Worm (Caenorhabditis elegans): ENCODE results near the gene Y73C8B.2.

The Y73C8B.2 gene

ce11 chrV:3185855-3186254 is 8.9 kb downstream of the Y73C8B.2 start:
- TF ChIP-seq ceh-13 (GFP tag; optimal IDR thresholded peaks at IDR 0.05) (no peak), tbx-11 (GFP tag; IDR thresholded peaks at IDR 0.05) (no peak), hmbx-1 (tag; optimal IDR thresholded peaks at IDR 0.05) (no peak)

DNA sequence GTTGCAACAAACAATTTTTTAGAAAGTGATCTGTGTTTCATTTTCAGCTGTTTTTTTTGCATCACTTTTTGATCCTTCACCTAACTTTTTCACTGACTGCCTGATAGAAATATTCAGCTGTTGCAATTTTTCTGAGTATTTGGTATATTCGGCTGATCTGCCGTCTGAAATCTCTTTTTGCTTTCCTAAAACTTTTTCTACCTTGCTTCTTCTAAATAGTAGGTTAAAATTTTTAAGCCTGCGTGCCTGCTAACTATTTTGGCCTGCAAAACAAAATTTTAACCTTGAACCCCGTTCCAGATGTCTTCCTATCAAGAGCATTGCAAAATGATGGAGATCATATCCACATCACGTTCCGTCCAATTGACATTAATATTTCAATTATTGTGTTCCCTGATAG is 18.6 kb downstream of the Y73C8B.2 start, which contains the start of gene srab-8:
srab-8 (plus strand) TSS at position 301 of the 400 bp plus-strand sequence.
- no peak for TF ChIP-seq B0310.2 (tag; optimal IDR thresholded peaks at IDR 0.05)
- no peak for TF ChIP-seq ets-7 (tag; optimal IDR thresholded peaks at IDR 0.05)
- no peak for TF ChIP-seq ceh-36 (tag; optimal IDR thresholded peaks at IDR 0.05)
- TF ChIP-seq ceh-13 (GFP tag; optimal IDR thresholded peaks at IDR 0.05): no peak
- no peak for TF ChIP-seq flt-1 (GFP tag; IDR thresholded peaks at IDR 0.05)
- no peak for TF ChIP-seq hmbx-1 (tag; optimal IDR thresholded peaks at IDR 0.05)
- no peak for TF ChIP-seq sea-1 (GFP tag; conservative IDR thresholded peaks at IDR 0.05)
- no peak for TF ChIP-seq hmg-4 (GFP tag; optimal IDR thresholded peaks at IDR 0.05)
- no peak for TF ChIP-seq pes-1 (GFP tag; IDR thresholded peaks at IDR 0.05)
- no peak for TF ChIP-seq tbx-37 (GFP tag; conservative IDR thresholded peaks at IDR 0.05)
- TF ChIP-seq tbx-11 (GFP tag; IDR thresholded peaks at IDR 0.05): no peak
- TF ChIP-seq F13C5.2 (tag; optimal IDR thresholded peaks at IDR 0.05): no peak
- no peak for TF ChIP-seq hnd-1 (tag; optimal IDR thresholded peaks at IDR 0.05)
- no peak for TF ChIP-seq tra-4 (tag; optimal IDR thresholded peaks at IDR 0.05)
- TF ChIP-seq scrt-1 (GFP tag; IDR thresholded peaks at IDR 0.05): no peak
- no peak for TF ChIP-seq aly-1 (tag; optimal IDR thresholded peaks at IDR 0.05)
- no peak for TF ChIP-seq ama-1 (optimal IDR thresholded peaks at IDR 0.05)

DNA sequence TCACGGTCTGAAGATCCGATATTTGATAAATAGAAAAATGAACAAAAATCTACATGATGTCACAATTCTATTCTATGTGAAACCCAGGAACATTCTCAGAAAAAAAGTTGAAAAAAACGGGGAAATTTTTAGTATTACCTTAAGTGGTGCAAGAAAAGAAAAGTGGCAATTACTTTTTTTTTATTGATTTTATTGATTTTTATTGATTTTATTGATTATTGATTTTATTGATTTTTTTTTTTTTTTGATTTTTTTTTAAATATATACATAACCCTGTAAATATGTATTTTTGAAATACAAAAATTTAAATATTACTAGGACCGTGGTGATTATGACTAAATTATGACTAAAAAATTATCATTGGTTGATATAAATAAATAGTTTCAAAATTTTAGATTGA is 23.2 kb downstream of the Y73C8B.2 start:
- TF ChIP-seq pes-1 (GFP tag; IDR thresholded peaks at IDR 0.05) (no peak), sea-1 (GFP tag; conservative IDR thresholded peaks at IDR 0.05) (no peak), tbx-11 (GFP tag; IDR thresholded peaks at IDR 0.05) (no peak), ceh-36 (tag; optimal IDR thresholded peaks at IDR 0.05) (no peak), tra-4 (tag; optimal IDR thresholded peaks at IDR 0.05) (no peak), ceh-13 (GFP tag; optimal IDR thresholded peaks at IDR 0.05) (no peak), aly-1 (tag; optimal IDR thresholded peaks at IDR 0.05) (no peak), tbx-37 (GFP tag; conservative IDR thresholded peaks at IDR 0.05) (no peak), F13C5.2 (tag; optimal IDR thresholded peaks at IDR 0.05) (no peak), ets-7 (tag; optimal IDR thresholded peaks at IDR 0.05) (no peak), hmbx-1 (tag; optimal IDR thresholded peaks at IDR 0.05) (no peak), hnd-1 (tag; optimal IDR thresholded peaks at IDR 0.05) (no peak), hmg-4 (GFP tag; optimal IDR thresholded peaks at IDR 0.05) (no peak), scrt-1 (GFP tag; IDR thresholded peaks at IDR 0.05) (no peak), ama-1 (optimal IDR thresholded peaks at IDR 0.05) (no peak), B0310.2 (tag; optimal IDR thresholded peaks at IDR 0.05) (no peak), flt-1 (GFP tag; IDR thresholded peaks at IDR 0.05) (no peak)

DNA sequence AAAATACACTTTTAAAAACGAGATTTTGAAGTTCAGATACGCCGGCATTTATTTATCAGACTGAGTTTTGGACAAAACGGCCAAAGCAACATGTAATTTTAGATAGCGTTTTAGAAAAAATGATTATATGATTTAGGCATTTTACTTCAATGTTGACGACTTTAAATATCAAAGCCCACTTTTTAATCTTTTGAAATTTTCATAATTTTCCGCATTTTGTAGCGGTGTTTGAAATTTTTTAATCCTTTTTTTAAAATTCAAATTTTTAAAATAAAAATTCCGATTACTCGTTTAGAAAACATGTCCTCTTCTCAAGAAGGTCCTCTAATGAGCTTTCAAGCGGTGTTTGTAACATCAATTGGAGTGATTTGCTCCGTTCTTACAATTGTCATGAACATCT is 25.0 kb downstream of the Y73C8B.2 start, which contains the start of gene srbc-6:
srbc-6 (plus strand) TSS at position 301 of the 400 bp plus-strand sequence.
- no peak for TF ChIP-seq hmg-4 (GFP tag; optimal IDR thresholded peaks at IDR 0.05)
- TF ChIP-seq ets-7 (tag; optimal IDR thresholded peaks at IDR 0.05): no peak
- no peak for TF ChIP-seq B0310.2 (tag; optimal IDR thresholded peaks at IDR 0.05)
- TF ChIP-seq ceh-13 (GFP tag; optimal IDR thresholded peaks at IDR 0.05): no peak
- TF ChIP-seq hmbx-1 (tag; optimal IDR thresholded peaks at IDR 0.05): no peak
- no peak for TF ChIP-seq pes-1 (GFP tag; IDR thresholded peaks at IDR 0.05)

- TF ChIP-seq F13C5.2 (tag; optimal IDR thresholded peaks at IDR 0.05) (no peak), ama-1 (optimal IDR thresholded peaks at IDR 0.05) (no peak), hmg-4 (GFP tag; optimal IDR thresholded peaks at IDR 0.05) (no peak), sea-1 (GFP tag; conservative IDR thresholded peaks at IDR 0.05) (no peak)
Measured at ce11 chrV:3168650-3169049, 26.2 kb downstream of the Y73C8B.2 start, which contains the start of gene C36C5.15. Gene C36C5.15 (minus strand): TSS chrV:3168750.

ce11 chrV:3166260-3166659 is 28.5 kb downstream of the Y73C8B.2 start, which contains the start of gene C36C5.4:
Gene C36C5.4 (plus strand): TSS chrV:3166560.
- TF ChIP-seq B0310.2 (tag; optimal IDR thresholded peaks at IDR 0.05): no peak
- no peak for TF ChIP-seq F13C5.2 (tag; optimal IDR thresholded peaks at IDR 0.05)
- TF ChIP-seq tbx-37 (GFP tag; conservative IDR thresholded peaks at IDR 0.05): no peak
- no peak for TF ChIP-seq ets-7 (tag; optimal IDR thresholded peaks at IDR 0.05)
- TF ChIP-seq tbx-11 (GFP tag; IDR thresholded peaks at IDR 0.05): no peak
- TF ChIP-seq sea-1 (GFP tag; conservative IDR thresholded peaks at IDR 0.05): no peak
- TF ChIP-seq ceh-13 (GFP tag; optimal IDR thresholded peaks at IDR 0.05): no peak
- no peak for TF ChIP-seq hnd-1 (tag; optimal IDR thresholded peaks at IDR 0.05)
- TF ChIP-seq hmg-4 (GFP tag; optimal IDR thresholded peaks at IDR 0.05): no peak
- TF ChIP-seq ama-1 (optimal IDR thresholded peaks at IDR 0.05): no peak
- TF ChIP-seq aly-1 (tag; optimal IDR thresholded peaks at IDR 0.05): no peak
- TF ChIP-seq hmbx-1 (tag; optimal IDR thresholded peaks at IDR 0.05): no peak
- TF ChIP-seq pes-1 (GFP tag; IDR thresholded peaks at IDR 0.05): no peak
- no peak for TF ChIP-seq scrt-1 (GFP tag; IDR thresholded peaks at IDR 0.05)
- no peak for TF ChIP-seq ceh-36 (tag; optimal IDR thresholded peaks at IDR 0.05)
- TF ChIP-seq tra-4 (tag; optimal IDR thresholded peaks at IDR 0.05): no peak
- TF ChIP-seq flt-1 (GFP tag; IDR thresholded peaks at IDR 0.05): no peak

DNA sequence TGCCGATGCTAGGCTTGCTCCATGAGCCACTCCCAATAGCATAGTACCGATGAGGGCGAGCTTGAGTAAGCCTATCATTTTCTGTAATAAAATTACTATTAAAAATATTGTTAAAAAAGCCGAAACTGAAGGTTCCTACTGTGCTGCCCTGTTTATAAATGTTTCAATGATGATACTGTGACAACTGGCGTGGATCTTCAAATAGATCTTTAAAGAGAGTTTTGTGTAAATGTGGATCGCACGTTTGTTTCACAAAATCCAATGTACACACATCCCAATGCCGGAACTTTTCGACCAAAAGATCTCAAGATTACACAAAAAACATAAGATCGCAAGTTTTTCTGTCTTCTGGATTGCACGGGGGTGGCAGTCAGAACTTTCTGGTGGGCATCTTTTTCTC is 29.4 kb downstream of the Y73C8B.2 start, which contains the start of gene C36C5.14:
C36C5.14 (minus strand) TSS at position 101 of the 400 bp plus-strand sequence.
- TF ChIP-seq sea-1 (GFP tag; conservative IDR thresholded peaks at IDR 0.05) (no peak), hnd-1 (tag; optimal IDR thresholded peaks at IDR 0.05) (no peak), pes-1 (GFP tag; IDR thresholded peaks at IDR 0.05) (no peak), tbx-37 (GFP tag; conservative IDR thresholded peaks at IDR 0.05) (no peak), ceh-13 (GFP tag; optimal IDR thresholded peaks at IDR 0.05) (no peak)

DNA sequence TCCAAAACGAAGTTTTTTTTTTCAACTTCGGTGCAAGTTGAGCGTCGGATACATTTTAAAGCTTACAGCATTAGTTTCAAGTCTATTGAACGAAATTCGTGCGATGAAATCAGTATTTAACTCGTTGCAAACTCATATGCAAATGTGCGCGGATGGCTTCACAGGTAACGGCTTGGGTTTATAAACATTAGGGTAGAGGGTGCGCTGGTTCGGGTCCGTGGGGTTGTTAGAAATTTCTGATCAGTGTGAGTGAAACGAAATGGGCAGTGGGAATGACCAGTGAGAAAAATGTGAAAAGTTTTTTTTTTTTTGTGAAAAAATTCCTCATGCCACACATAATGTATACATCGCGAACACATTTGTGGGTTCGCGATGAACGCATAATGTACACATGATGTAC is 31.7 kb downstream of the Y73C8B.2 start:
- TF ChIP-seq F13C5.2 (tag; optimal IDR thresholded peaks at IDR 0.05): no peak
- TF ChIP-seq ceh-13 (GFP tag; optimal IDR thresholded peaks at IDR 0.05): no peak
- no peak for TF ChIP-seq flt-1 (GFP tag; IDR thresholded peaks at IDR 0.05)
- TF ChIP-seq hmg-4 (GFP tag; optimal IDR thresholded peaks at IDR 0.05): no peak
- TF ChIP-seq aly-1 (tag; optimal IDR thresholded peaks at IDR 0.05): no peak
- TF ChIP-seq tra-4 (tag; optimal IDR thresholded peaks at IDR 0.05): no peak
- TF ChIP-seq hmbx-1 (tag; optimal IDR thresholded peaks at IDR 0.05): no peak
- TF ChIP-seq ets-7 (tag; optimal IDR thresholded peaks at IDR 0.05): no peak
- TF ChIP-seq pes-1 (GFP tag; IDR thresholded peaks at IDR 0.05): no peak
- TF ChIP-seq hnd-1 (tag; optimal IDR thresholded peaks at IDR 0.05): no peak
- no peak for TF ChIP-seq tbx-37 (GFP tag; conservative IDR thresholded peaks at IDR 0.05)
- no peak for TF ChIP-seq ceh-36 (tag; optimal IDR thresholded peaks at IDR 0.05)
- TF ChIP-seq tbx-11 (GFP tag; IDR thresholded peaks at IDR 0.05): no peak
- TF ChIP-seq ama-1 (optimal IDR thresholded peaks at IDR 0.05): no peak
- no peak for TF ChIP-seq scrt-1 (GFP tag; IDR thresholded peaks at IDR 0.05)
